Worm (Caenorhabditis elegans) whole organism, L2 larva: ENCODE data around the gene C34H4.5.

Experiments
- fos-1 ChIP-seq: fragments of 150-350 bp; optimal IDR thresholded peaks from 2 replicates; lab custom pipeline; 2014; ENCODE audit warnings: missing biosample characterization, missing genetic modification characterization
- gmeb-1 ChIP-seq: fragments of 150-350 bp; optimal IDR thresholded peaks from 2 replicates; lab custom pipeline; 2014; ENCODE audit warnings: missing biosample characterization, missing genetic modification characterization
- mab-5 ChIP-seq: fragments of 150-350 bp; optimal IDR thresholded peaks from 2 replicates; lab custom pipeline; 2014; ENCODE audit warnings: missing biosample characterization, missing genetic modification characterization
- nhr-21 ChIP-seq: fragments of 150-350 bp; optimal IDR thresholded peaks from 2 replicates; lab custom pipeline; 2014; ENCODE audit warnings: missing biosample characterization, missing genetic modification characterization
- sma-3 ChIP-seq: sonication (generic microtip); optimal IDR thresholded peaks from 2 replicates; lab custom pipeline; 2016; ENCODE audit warnings: missing genetic modification reagents, missing genetic modification characterization, missing compliant biosample characterization
- ztf-11 ChIP-seq: sonication (generic microtip); optimal IDR thresholded peaks from 2 replicates; lab custom pipeline; 2017; ENCODE audit warnings: missing biosample characterization, missing genetic modification characterization

DNA sequence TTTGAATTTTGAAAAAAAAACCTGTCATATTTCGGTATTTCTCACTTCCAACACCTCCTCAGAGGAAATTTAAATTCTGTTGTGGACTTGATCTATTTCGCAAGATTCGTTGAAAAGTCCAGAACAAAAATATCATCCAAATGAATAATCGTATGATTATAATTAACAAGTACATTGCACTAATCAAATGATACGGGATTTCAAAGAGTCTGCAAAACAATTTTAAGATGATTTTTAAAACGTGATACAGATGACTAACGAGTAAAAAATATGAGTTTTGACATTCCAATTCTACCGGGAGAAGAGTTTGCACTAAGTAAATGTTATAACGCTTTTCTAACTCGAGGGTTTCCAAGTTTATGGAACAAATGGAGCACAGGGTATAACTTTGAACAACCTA is 27.7 kb downstream of the C34H4.5 start:
- TF ChIP-seq ztf-11 (tag; lab: Kevin White, UChicago) (no peak), gmeb-1 (tag; lab: Kevin White, UChicago) (no peak), nhr-21 (no peak), fos-1 (no peak), mab-5 (no peak), sma-3 (GFP tag; lab: Kevin White, UChicago) (no peak)
